Worm (Caenorhabditis elegans): Measurements from ENCODE around the gene ZC239.20.

DNA sequence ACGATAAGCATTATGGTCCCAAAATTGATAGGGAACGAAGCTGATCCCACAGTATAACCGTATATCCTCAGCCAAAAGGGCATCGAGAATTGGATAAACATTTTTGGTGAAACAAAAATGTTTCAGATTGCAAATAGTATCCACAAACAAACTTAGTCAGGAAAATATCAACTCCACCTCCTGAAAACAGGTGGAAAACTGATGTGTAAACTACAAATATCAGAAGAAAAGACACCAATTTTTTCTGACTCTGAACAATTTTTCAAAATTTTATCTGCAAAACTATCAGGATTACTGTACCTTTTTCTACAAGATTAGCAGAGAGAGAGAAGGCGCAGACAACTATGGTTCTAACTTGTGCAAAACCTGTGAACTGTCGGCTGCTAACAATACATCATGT, 3.8 kb downstream of the ZC239.20 start, which contains the start of gene sri-53:
- no peak for TF ChIP-seq ztf-11 (tag; optimal IDR thresholded peaks at IDR 0.05)
- no peak for TF ChIP-seq R02D3.7 (tag; optimal IDR thresholded peaks at IDR 0.05)
- TF ChIP-seq aly-2 (tag; optimal IDR thresholded peaks at IDR 0.05) = no peak
- no peak for TF ChIP-seq elt-1 (tag; optimal IDR thresholded peaks at IDR 0.05)
- TF ChIP-seq ama-1 (optimal IDR thresholded peaks at IDR 0.05) = no peak
- TF ChIP-seq ztf-1 (GFP tag; conservative IDR thresholded peaks at IDR 0.05) = no peak
- TF ChIP-seq snpc-4 (tag; optimal IDR thresholded peaks at IDR 0.05) = no peak
